Worm (Caenorhabditis elegans) whole organism, L4/young adult: ENCODE measurements around the gene ser-2.

Source experiments
- dao-5 ChIP-seq: sonication (generic microtip); optimal IDR thresholded peaks from 2 replicates; lab custom pipeline; 2016; ENCODE audit warnings: missing genotype, missing genetic modification characterization, moderate library complexity, missing compliant biosample characterization
- him-1 ChIP-seq: sonication (generic microtip); optimal IDR thresholded peaks from 2 replicates; lab custom pipeline; 2016; ENCODE audit warnings: missing genotype, missing genetic modification reagents, missing genetic modification characterization, missing compliant biosample characterization

DNA sequence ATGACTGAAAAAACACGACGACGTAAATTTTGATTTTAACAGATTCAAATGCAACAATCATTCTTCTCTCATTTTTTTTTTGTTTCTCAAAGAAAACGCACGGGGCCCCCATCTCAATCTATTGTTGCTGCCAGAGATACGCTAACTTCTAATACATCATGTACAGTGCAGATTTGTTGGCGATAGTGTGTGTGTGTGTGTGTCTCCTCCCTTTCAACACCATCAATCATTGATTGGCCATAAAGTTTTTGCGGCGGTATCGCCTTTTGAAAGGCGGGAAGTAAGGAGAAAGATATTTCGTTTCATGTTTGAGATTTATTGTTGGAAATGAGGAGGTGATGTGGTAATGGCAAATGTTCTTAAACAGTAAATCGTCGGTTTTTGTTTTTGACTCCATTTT lies 24.5 kb upstream of the ser-2 start:
- TF ChIP-seq dao-5 (tag; lab: Kevin White, UChicago) (no peak), him-1 (tag; lab: Kevin White, UChicago) (no peak)
